Fruit fly (Drosophila melanogaster): ENCODE results near the gene CG13926.

CG13926 gene

DNA sequence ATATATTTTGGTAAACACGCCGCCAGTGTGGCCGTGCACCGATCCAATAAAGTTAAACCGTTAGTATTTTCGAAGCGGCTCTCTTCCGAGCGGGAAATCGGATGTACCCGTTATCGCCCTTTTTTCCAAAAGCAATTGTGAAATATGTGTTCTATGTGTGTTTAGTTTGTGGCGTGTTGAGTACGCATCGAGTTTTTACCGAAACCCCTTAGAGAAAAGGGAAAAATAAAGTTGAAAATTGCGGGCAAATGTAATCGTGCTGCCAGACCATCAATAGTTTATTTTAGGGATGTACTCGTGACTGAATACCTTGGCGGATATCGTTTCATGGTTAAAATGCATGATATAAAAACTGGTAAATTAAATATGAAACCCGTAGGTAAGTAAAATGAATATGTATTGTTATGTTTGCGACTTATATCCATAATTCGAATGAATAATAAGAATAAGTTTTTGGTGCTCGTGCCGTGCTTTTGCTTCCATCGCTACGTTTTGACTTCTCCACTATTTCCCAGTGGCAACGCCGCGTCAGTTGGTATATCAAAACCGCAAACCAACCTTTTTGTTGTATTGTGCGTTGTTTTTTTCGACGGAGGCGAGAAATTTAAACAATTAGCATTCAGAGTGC, 21.3 kb upstream of the CG13926 start, which contains the start of the genes Mettl2 and Bgb (continued):
- TF ChIP-seq dysf (GFP tag; IDR thresholded peaks at IDR 0.05) (peak; percentile 87), Opbp (GFP tag; IDR thresholded peaks at IDR 0.05; ENCODE audit: partially characterized antibody) (peak; percentile 62; the same call in 2 of the 3 replicates), CG8765 (GFP tag; IDR thresholded peaks at IDR 0.05) (peak; percentile 81), cas (GFP tag; IDR thresholded peaks at IDR 0.05) (peak; percentile 75), HLHmδ (GFP tag; optimal IDR thresholded peaks at IDR 0.05) (no peak), unpg (GFP tag; optimal IDR thresholded peaks at IDR 0.05) (peak; percentile 71), dimm (GFP tag; IDR thresholded peaks at IDR 0.05) (no peak), E2f1 (GFP tag; IDR thresholded peaks at IDR 0.05) (peak; percentile 71), CTCF (GFP tag; optimal IDR thresholded peaks at IDR 0.05) (no peak), ssp (GFP tag; IDR thresholded peaks at IDR 0.05) (peak; percentile 75), sisA (GFP tag; IDR thresholded peaks at IDR 0.05) (peak; percentile 93), NK7.1 (GFP tag; optimal IDR thresholded peaks at IDR 0.05) (peak; percentile 48), Tbp (GFP tag; optimal IDR thresholded peaks at IDR 0.05) (no peak), CrebB (tag; optimal IDR thresholded peaks at IDR 0.05) (no peak), phol (tag; optimal IDR thresholded peaks at IDR 0.05) (peak; percentile 87), lola (GFP tag; optimal IDR thresholded peaks at IDR 0.05) (peak in 1 of 3 experiments; percentile 72), schlank (tag; optimal IDR thresholded peaks at IDR 0.05) (peak; percentile 46), Sox102F (GFP tag; optimal IDR thresholded peaks at IDR 0.05) (peak; percentile 60), CG5245 (GFP tag; optimal IDR thresholded peaks at IDR 0.05) (peak; percentile 65), CG12391 (tag; optimal IDR thresholded peaks at IDR 0.05) (peak; percentile 75), CG12236 (GFP tag; optimal IDR thresholded peaks at IDR 0.05) (peak; percentile 20), CG8359 (GFP tag; optimal IDR thresholded peaks at IDR 0.05; ENCODE audit: borderline replicate concordance) (peak; percentile 24), Doc3 (GFP tag; IDR thresholded peaks at IDR 0.05; ENCODE audit: partially characterized antibody) (peak; percentile 86), h (optimal IDR thresholded peaks at IDR 0.05) (no peak), hth (optimal IDR thresholded peaks at IDR 0.05) (no peak), fd96Cb (tag; optimal IDR thresholded peaks at IDR 0.05) (peak; percentile 78), CG10366 (GFP tag; IDR thresholded peaks at IDR 0.05) (peak; percentile 69), CG15073 (GFP tag; optimal IDR thresholded peaks at IDR 0.05) (no peak), Dref (GFP tag; IDR thresholded peaks at IDR 0.05) (no peak), Neu2 (GFP tag; optimal IDR thresholded peaks at IDR 0.05; ENCODE audit: borderline replicate concordance) (peak; percentile 43), CG17361 (GFP tag; IDR thresholded peaks at IDR 0.05) (peak; percentile 91), fd3F (GFP tag; optimal IDR thresholded peaks at IDR 0.05) (peak; percentile 61), Ssrp (tag; optimal IDR thresholded peaks at IDR 0.05) (peak; percentile 73), Asciz (GFP tag; optimal IDR thresholded peaks at IDR 0.05) (no peak), CG15479 (GFP tag; optimal IDR thresholded peaks at IDR 0.05) (no peak), CG1602 (GFP tag; optimal IDR thresholded peaks at IDR 0.05) (peak; percentile 76), az2 (GFP tag; optimal IDR thresholded peaks at IDR 0.05) (peak; percentile 72), NfI (GFP tag; optimal IDR thresholded peaks at IDR 0.05) (peak; percentile 64), Lpt (GFP tag; optimal IDR thresholded peaks at IDR 0.05) (no peak), Eip74EF (GFP tag; optimal IDR thresholded peaks at IDR 0.05) (no peak), CG43689 (GFP tag; IDR thresholded peaks at IDR 0.05) (no peak), NC2α (GFP tag; optimal IDR thresholded peaks at IDR 0.05) (peak; percentile 23), Sry-β (GFP tag; optimal IDR thresholded peaks at IDR 0.05) (peak; percentile 30), lmd (GFP tag; IDR thresholded peaks at IDR 0.05) (peak; percentile 89), gsb-n (tag; optimal IDR thresholded peaks at IDR 0.05) (peak; percentile 49), Dbx (GFP tag; IDR thresholded peaks at IDR 0.05) (peak; percentile 81), z (GFP tag; IDR thresholded peaks at IDR 0.05) (no peak), Dll (GFP tag; IDR thresholded peaks at IDR 0.05; ENCODE audit: partially characterized antibody) (peak; percentile 85), nerfin-1 (tag; optimal IDR thresholded peaks at IDR 0.05) (peak; percentile 54), HmgD (GFP tag; optimal IDR thresholded peaks at IDR 0.05) (peak; percentile 53), NFAT (GFP tag; IDR thresholded peaks at IDR 0.05) (peak; percentile 64)
